Fruit fly (Drosophila melanogaster) whole organism, embryonic: ENCODE data around the gene inc.

ENCODE experiments used
- Adf1 ChIP-seq: fragments of 200-800 bp; sonication (Bioruptor generic); IDR thresholded peaks from 2 replicates; pipeline ENCODE4 v1.3.6; 2022; ENCODE audit warnings: missing biosample characterization, missing genetic modification characterization
- Aef1 ChIP-seq: fragments of 200-800 bp; sonication (Bioruptor generic); IDR thresholded peaks from 3 replicates; pipeline ENCODE4 v1.3.6; 2022; ENCODE audit warnings: missing biosample characterization, missing genetic modification characterization
- Atf3 ChIP-seq: fragments of 200-800 bp; sonication (Bioruptor generic); optimal IDR thresholded peaks from 3 replicates; lab custom pipeline; 2016; ENCODE audit warnings: missing biosample characterization, missing genetic modification characterization
- CG10431 ChIP-seq: fragments of 200-800 bp; sonication (Bioruptor generic); optimal IDR thresholded peaks from 3 replicates; lab custom pipeline; 2018; ENCODE audit warnings: missing biosample characterization, mild to moderate bottlenecking, missing genetic modification characterization
- CG10543 ChIP-seq: fragments of 200-800 bp; sonication (Bioruptor generic); optimal IDR thresholded peaks from 3 replicates; lab custom pipeline; 2017; ENCODE audit warnings: missing biosample characterization, mild to moderate bottlenecking, missing genetic modification characterization, moderate library complexity
- CG12769 ChIP-seq: fragments of 200-800 bp; sonication (Bioruptor generic); optimal IDR thresholded peaks from 2 replicates; lab custom pipeline; 2019; ENCODE audit warnings: missing biosample characterization, mild to moderate bottlenecking, missing genetic modification characterization, moderate library complexity
- CG13775 ChIP-seq: fragments of 200-800 bp; sonication (Bioruptor generic); optimal IDR thresholded peaks from 3 replicates; lab custom pipeline; 2017; ENCODE audit warnings: missing biosample characterization, mild to moderate bottlenecking, missing genetic modification characterization
- CG15269 ChIP-seq: fragments of 200-800 bp; sonication (Bioruptor generic); optimal IDR thresholded peaks from 2 replicates; lab custom pipeline; 2018; ENCODE audit warnings: missing biosample characterization, mild to moderate bottlenecking, missing genetic modification characterization, moderate library complexity
- CG15601 ChIP-seq: fragments of 200-800 bp; sonication (Bioruptor generic); optimal IDR thresholded peaks from 3 replicates; lab custom pipeline; 2019; ENCODE audit warnings: missing biosample characterization, mild to moderate bottlenecking, missing genetic modification characterization, moderate library complexity
- CG1602 ChIP-seq: fragments of 200-800 bp; sonication (Bioruptor generic); optimal IDR thresholded peaks from 3 replicates; lab custom pipeline; 2016; ENCODE audit warnings: missing biosample characterization, missing genetic modification characterization
- CG17829 ChIP-seq: fragments of 200-800 bp; optimal IDR thresholded peaks from 2 replicates; lab custom pipeline; 2019; ENCODE audit warnings: missing biosample characterization, mild to moderate bottlenecking, missing genetic modification characterization, moderate library complexity
- CG33213 ChIP-seq: fragments of 200-800 bp; sonication (Bioruptor generic); optimal IDR thresholded peaks from 3 replicates; lab custom pipeline; 2016; ENCODE audit warnings: missing biosample characterization, missing genetic modification characterization
- CG4424 ChIP-seq: fragments of 200-800 bp; sonication (Bioruptor generic); optimal IDR thresholded peaks from 3 replicates; lab custom pipeline; 2016; ENCODE audit warnings: missing biosample characterization, missing genetic modification characterization
- CG4617 ChIP-seq: fragments of 200-800 bp; sonication (Bioruptor generic); optimal IDR thresholded peaks from 3 replicates; lab custom pipeline; 2016; ENCODE audit warnings: missing biosample characterization, missing genetic modification characterization, borderline replicate concordance
- CG6689 ChIP-seq: fragments of 200-800 bp; sonication (Bioruptor generic); IDR thresholded peaks from 2 replicates; pipeline ENCODE4 v1.3.6; 2022; ENCODE audit warnings: missing biosample characterization, missing genetic modification characterization
- CG7271 ChIP-seq: fragments of 200-800 bp; sonication (Bioruptor generic); optimal IDR thresholded peaks from 2 replicates; lab custom pipeline; 2018; ENCODE audit warnings: missing biosample characterization, mild to moderate bottlenecking, missing genetic modification characterization, moderate library complexity
- CG7357 ChIP-seq: fragments of 200-800 bp; sonication (Bioruptor generic); IDR thresholded peaks from 3 replicates; pipeline ENCODE4 v1.3.6; 2022; ENCODE audit warnings: missing biosample characterization, missing genetic modification characterization
- CG7786 ChIP-seq: fragments of 200-800 bp; sonication (Bioruptor generic); optimal IDR thresholded peaks from 2 replicates; lab custom pipeline; 2016; ENCODE audit warnings: missing biosample characterization, missing genetic modification characterization
- CG9932 ChIP-seq: fragments of 200-800 bp; sonication (Bioruptor generic); IDR thresholded peaks from 2 replicates; pipeline ENCODE4 v1.3.6; 2022; ENCODE audit warnings: missing biosample characterization, missing genetic modification characterization
- CHES-1-like ChIP-seq: fragments of 200-800 bp; sonication (Bioruptor generic); optimal IDR thresholded peaks from 2 replicates; lab custom pipeline; 2016; ENCODE audit warnings: missing biosample characterization, missing genetic modification characterization
- D19B ChIP-seq: fragments of 200-800 bp; sonication (Bioruptor generic); optimal IDR thresholded peaks from 2 replicates; lab custom pipeline; 2017; ENCODE audit warnings: missing biosample characterization, mild to moderate bottlenecking, missing genetic modification characterization
- Dad ChIP-seq: fragments of 200-800 bp; sonication (Bioruptor generic); optimal IDR thresholded peaks from 3 replicates; lab custom pipeline; 2016; ENCODE audit warnings: missing biosample characterization, missing genetic modification characterization
- Dp ChIP-seq: fragments of 200-800 bp; sonication (Bioruptor generic); optimal IDR thresholded peaks from 2 replicates; lab custom pipeline; 2018; ENCODE audit warnings: missing biosample characterization, mild to moderate bottlenecking, missing genetic modification characterization, moderate library complexity
- Dref ChIP-seq: fragments of 200-800 bp; sonication (Bioruptor generic); IDR thresholded peaks from 2 replicates; pipeline ENCODE4 v1.3.6; 2022; ENCODE audit warnings: missing biosample characterization, missing genetic modification characterization
- E2f2 ChIP-seq: fragments of 200-800 bp; sonication (Bioruptor generic); IDR thresholded peaks from 2 replicates; pipeline ENCODE4 v1.3.6; 2022; ENCODE audit warnings: missing biosample characterization, missing genetic modification characterization
- Fer3 ChIP-seq: fragments of 200-800 bp; sonication (Bioruptor generic); optimal IDR thresholded peaks from 2 replicates; lab custom pipeline; 2018; ENCODE audit warnings: missing biosample characterization, mild to moderate bottlenecking, missing genetic modification characterization, moderate library complexity
- Hmr ChIP-seq: fragments of 200-800 bp; sonication (Bioruptor generic); optimal IDR thresholded peaks from 3 replicates; lab custom pipeline; 2017; ENCODE audit warnings: mild to moderate bottlenecking, missing biosample characterization, missing genetic modification reagents, missing genetic modification characterization
- Hr3 ChIP-seq: fragments of 200-800 bp; sonication (Bioruptor generic); optimal IDR thresholded peaks from 3 replicates; lab custom pipeline; 2016; ENCODE audit warnings: missing biosample characterization, missing genetic modification characterization
- PHDP ChIP-seq: fragments of 200-800 bp; sonication (Bioruptor generic); optimal IDR thresholded peaks from 3 replicates; lab custom pipeline; 2018; ENCODE audit warnings: missing biosample characterization, mild to moderate bottlenecking, missing genetic modification characterization, moderate library complexity
- Pdp1 ChIP-seq, 2 experiments: fragments of 200-800 bp; sonication (Bioruptor generic); optimal IDR thresholded peaks; 3 replicates each; lab custom pipeline; 2016; ENCODE audit warnings: missing biosample characterization in 2 of 2, missing genetic modification characterization in 2 of 2, mild to moderate bottlenecking in 1 of 2, moderate library complexity in 1 of 2
- Sin3A ChIP-seq: fragments of >200 bp; optimal IDR thresholded peaks from 2 replicates; lab custom pipeline; 2018
- Sox102F ChIP-seq: fragments of 200-800 bp; sonication (Bioruptor generic); optimal IDR thresholded peaks from 2 replicates; lab custom pipeline; 2018; ENCODE audit warnings: missing biosample characterization, mild to moderate bottlenecking, missing genetic modification characterization, moderate library complexity
- Taf1 ChIP-seq: fragments of 200-800 bp; sonication (Bioruptor generic); IDR thresholded peaks from 2 replicates; pipeline ENCODE4 v1.3.6; 2022; ENCODE audit warnings: missing biosample characterization, missing genetic modification characterization
- YL-1 ChIP-seq: fragments of 200-800 bp; sonication (Bioruptor generic); optimal IDR thresholded peaks from 3 replicates; lab custom pipeline; 2017; ENCODE audit warnings: missing biosample characterization, mild to moderate bottlenecking, missing genetic modification characterization
- al ChIP-seq: fragments of 200-800 bp; sonication (Bioruptor generic); IDR thresholded peaks from 2 replicates; pipeline ENCODE4 v1.3.6; 2022; ENCODE audit warnings: missing biosample characterization, missing genetic modification characterization
- chinmo ChIP-seq: fragments of 200-800 bp; sonication (Bioruptor generic); IDR thresholded peaks from 4 replicates; pipeline ENCODE4 v1.3.6; 2022; ENCODE audit warnings: missing biosample characterization, missing genetic modification characterization; ENCODE audit not compliant: partially characterized antibody
- gfzf ChIP-seq: fragments of 200-800 bp; sonication (Bioruptor generic); optimal IDR thresholded peaks from 2 replicates; lab custom pipeline; 2016; ENCODE audit warnings: missing biosample characterization, mild to moderate bottlenecking, missing genetic modification characterization, moderate library complexity
- kay ChIP-seq: fragments of 200-800 bp; sonication (Bioruptor generic); optimal IDR thresholded peaks from 2 replicates; lab custom pipeline; 2016; ENCODE audit warnings: missing biosample characterization, missing genetic modification characterization
- org-1 ChIP-seq: fragments of 200-800 bp; sonication (Bioruptor generic); optimal IDR thresholded peaks from 2 replicates; lab custom pipeline; 2017; ENCODE audit warnings: missing biosample characterization, missing genetic modification characterization
- pho ChIP-seq: fragments of 200-800 bp; sonication (Bioruptor generic); optimal IDR thresholded peaks from 2 replicates; lab custom pipeline; 2016; ENCODE audit warnings: missing biosample characterization, missing genetic modification characterization
- pnt ChIP-seq: fragments of 200-800 bp; sonication (Bioruptor generic); optimal IDR thresholded peaks from 3 replicates; lab custom pipeline; 2016; ENCODE audit warnings: missing biosample characterization, missing genetic modification characterization
- prd ChIP-seq, 3 experiments: fragments of >200 bp in 2 of 3; fragments of 200-800 bp in 1 of 3; sonication (Bioruptor generic) in 1 of 3; optimal IDR thresholded peaks in 2 of 3; IDR thresholded peaks in 1 of 3; 2 replicates in 2 of 3; 3 replicates in 1 of 3; pipeline versions ENCODE4 v1.3.6 to Lab custom; 2017 to 2022; ENCODE audit warnings: missing biosample characterization in 1 of 3, missing genetic modification characterization in 1 of 3
- ranshi ChIP-seq: fragments of 200-800 bp; sonication (Bioruptor generic); IDR thresholded peaks from 2 replicates; pipeline ENCODE4 v1.3.6; 2022; ENCODE audit warnings: missing biosample characterization, missing genetic modification characterization
- salm ChIP-seq: fragments of 200-800 bp; sonication (Bioruptor generic); optimal IDR thresholded peaks from 2 replicates; lab custom pipeline; 2018; ENCODE audit warnings: missing biosample characterization, mild to moderate bottlenecking, missing genetic modification characterization
- sisA ChIP-seq: fragments of 200-800 bp; sonication (Bioruptor generic); IDR thresholded peaks from 2 replicates; pipeline ENCODE4 v1.3.6; 2022; ENCODE audit warnings: missing biosample characterization, missing genetic modification characterization
- tio ChIP-seq: fragments of 200-800 bp; sonication (Bioruptor generic); optimal IDR thresholded peaks from 2 replicates; lab custom pipeline; 2017; ENCODE audit warnings: missing biosample characterization, missing genetic modification characterization, inconsistent platforms
- tna ChIP-seq: fragments of 200-800 bp; sonication (Bioruptor generic); IDR thresholded peaks from 2 replicates; pipeline ENCODE4 v1.3.6; 2022; ENCODE audit warnings: missing biosample characterization, missing genetic modification characterization; ENCODE audit not compliant: partially characterized antibody
- zfh1 ChIP-seq: fragments of 200-800 bp; sonication (Bioruptor generic); IDR thresholded peaks from 3 replicates; pipeline ENCODE4 v1.3.6; 2022; ENCODE audit warnings: missing biosample characterization, missing genetic modification characterization

Gene inc

dm6 chrX:1478276-1479122, 4.8 kb upstream of the inc start, which contains the start of gene rush (continued):
- TF ChIP-seq zfh1 (GFP tag; lab: Robert Waterston, UW) = 0 out of 3 replicates have a peak, but pooled peaks have one; percentile 39
- peak; percentile 57 for TF ChIP-seq CG7786 (GFP tag; lab: Kevin White, UChicago)
- peak; percentile 49 for TF ChIP-seq CG17829
- TF ChIP-seq tio (GFP tag; lab: Kevin White, UChicago) = no peak
- TF ChIP-seq pnt = peak; percentile 24
- peak; percentile 31 for TF ChIP-seq Dad (GFP tag; lab: Kevin White, UChicago)
- TF ChIP-seq Hr3 = peak; percentile 2
- peak; percentile 53 for TF ChIP-seq pho (GFP tag; lab: Kevin White, UChicago)
- TF ChIP-seq org-1 (GFP tag; lab: Kevin White, UChicago) = no peak
- TF ChIP-seq CG4424 (GFP tag; lab: Kevin White, UChicago) = peak; percentile 22
- TF ChIP-seq CG7271 (tag; lab: Kevin White, UChicago) = no peak
- TF ChIP-seq Hmr (GFP tag; lab: Kevin White, UChicago) = peak; percentile 56
- TF ChIP-seq Sox102F (GFP tag; lab: Kevin White, UChicago) = no peak
- TF ChIP-seq al (GFP tag; lab: Robert Waterston, UW) = peak; percentile 41; the same call in 1 of the 2 replicates
- no peak for TF ChIP-seq CG10431 (GFP tag; lab: Kevin White, UChicago)
- TF ChIP-seq Taf1 (GFP tag; lab: Robert Waterston, UW) = 0 out of 2 replicates have a peak, but pooled peaks have one; percentile 11
- TF ChIP-seq chinmo (GFP tag; lab: Robert Waterston, UW) = no peak
- TF ChIP-seq CG6689 (GFP tag; lab: Robert Waterston, UW) = 0 out of 2 replicates have a peak, but pooled peaks have one; percentile 12
- TF ChIP-seq prd (optimal IDR thresholded peaks at IDR 0.05; lab: Kevin White, UChicago) = no peak
- TF ChIP-seq prd (GFP tag; IDR thresholded peaks at IDR 0.05; lab: Robert Waterston, UW) = peak; percentile 49
- no peak for TF ChIP-seq CHES-1-like (GFP tag; lab: Kevin White, UChicago)
- TF ChIP-seq CG10543 (GFP tag; lab: Kevin White, UChicago) = peak; percentile 26
- TF ChIP-seq Adf1 (GFP tag; lab: Robert Waterston, UW) = no peak
- TF ChIP-seq CG15269 (tag; lab: Kevin White, UChicago) = peak; percentile 27
- peak; percentile 7 for TF ChIP-seq Fer3
- peak; percentile 85 for TF ChIP-seq gfzf (GFP tag; lab: Kevin White, UChicago)
- peak; percentile 83 for TF ChIP-seq kay (GFP tag; lab: Kevin White, UChicago)
- no peak for TF ChIP-seq Atf3 (GFP tag; lab: Kevin White, UChicago)
- TF ChIP-seq sisA (GFP tag; lab: Robert Waterston, UW) = peak; percentile 14; the same call in 1 of the 2 replicates
- TF ChIP-seq Aef1 (GFP tag; lab: Robert Waterston, UW) = 0 out of 3 replicates have a peak, but pooled peaks have one; percentile 21
- peak; percentile 12 for TF ChIP-seq CG12769 (tag; lab: Kevin White, UChicago)
- TF ChIP-seq E2f2 (GFP tag; lab: Robert Waterston, UW) = peak; percentile 73
- TF ChIP-seq Pdp1 (GFP tag; optimal IDR thresholded peaks at IDR 0.05; lab: Kevin White, UChicago) = peak in 1 of 2 experiments; percentile 36
- no peak for TF ChIP-seq CG13775 (GFP tag; lab: Kevin White, UChicago)
- peak; percentile 61 for TF ChIP-seq Dp
- no peak for TF ChIP-seq tna (GFP tag; lab: Robert Waterston, UW)
- 0 out of 2 replicates have a peak, but pooled peaks have one; percentile 24 for TF ChIP-seq ranshi (GFP tag; lab: Robert Waterston, UW)
- TF ChIP-seq CG33213 (GFP tag; lab: Kevin White, UChicago) = peak; percentile 46
- peak; percentile 50 for TF ChIP-seq Dref (GFP tag; lab: Robert Waterston, UW)
- TF ChIP-seq CG9932 = peak; percentile 61
- peak; percentile 61 for TF ChIP-seq YL-1 (GFP tag; lab: Kevin White, UChicago)
- TF ChIP-seq Sin3A (lab: Kevin White, UChicago) = peak; percentile 58
- TF ChIP-seq CG15601 (tag; lab: Kevin White, UChicago) = no peak
- TF ChIP-seq D19B (GFP tag; lab: Kevin White, UChicago) = no peak
- peak; percentile 64; the same call in 1 of the 3 replicates for TF ChIP-seq CG7357
- TF ChIP-seq CG1602 (GFP tag; lab: Kevin White, UChicago) = peak; percentile 18
- TF ChIP-seq salm (tag; lab: Kevin White, UChicago) = no peak
- TF ChIP-seq PHDP (tag; lab: Kevin White, UChicago) = peak; percentile 10
- peak; percentile 90 for TF ChIP-seq CG4617 (GFP tag; lab: Kevin White, UChicago)
